Fruit fly (Drosophila melanogaster) whole organism, wandering third instar larva: ENCODE measurements around the gene Teh1.
A peak's percentile ranks its signal among the peaks of the same experiment; 100 is the strongest.

Source experiments
- CG32264 ChIP-seq: fragments of 200-800 bp; sonication (Bioruptor generic); optimal IDR thresholded peaks from 2 replicates; lab custom pipeline; 2016; ENCODE audit warnings: missing biosample characterization, missing genetic modification characterization
- CG9705 ChIP-seq: fragments of 200-800 bp; sonication (Bioruptor generic); optimal IDR thresholded peaks from 2 replicates; lab custom pipeline; 2018; ENCODE audit warnings: missing biosample characterization, mild to moderate bottlenecking, missing genetic modification characterization
- CrebA ChIP-seq: fragments of 200-800 bp; sonication (Bioruptor generic); optimal IDR thresholded peaks from 2 replicates; lab custom pipeline; 2016; ENCODE audit warnings: missing biosample characterization, mild to moderate bottlenecking, missing genetic modification characterization, borderline replicate concordance
- Dfd ChIP-seq: fragments of >200 bp; optimal IDR thresholded peaks from 2 replicates; lab custom pipeline; 2017; ENCODE audit warnings: missing biosample characterization, missing genetic modification characterization
- Dif ChIP-seq: fragments of 200-275, 200-300 bp; sonication (Bioruptor generic); optimal IDR thresholded peaks from 2 replicates; lab custom pipeline; 2018; ENCODE audit warnings: missing biosample characterization, missing genetic modification characterization; ENCODE audit not compliant: partially characterized antibody
- GATAd ChIP-seq: sonication (Bioruptor generic); optimal IDR thresholded peaks from 2 replicates; lab custom pipeline; 2016; ENCODE audit warnings: missing biosample characterization, missing genetic modification characterization
- Hnf4 ChIP-seq: fragments of 200-800 bp; sonication (Bioruptor generic); optimal IDR thresholded peaks from 2 replicates; lab custom pipeline; 2016; ENCODE audit warnings: missing biosample characterization, mild to moderate bottlenecking, missing genetic modification characterization
- Hr78 ChIP-seq: fragments of >200 bp; optimal IDR thresholded peaks from 2 replicates; lab custom pipeline; 2017; ENCODE audit warnings: missing biosample characterization, missing genetic modification characterization
- Mio ChIP-seq: sonication (Bioruptor generic); optimal IDR thresholded peaks from 2 replicates; lab custom pipeline; 2016; ENCODE audit warnings: missing biosample characterization, missing genetic modification characterization
- N ChIP-seq: fragments of >200 bp; optimal IDR thresholded peaks from 2 replicates; lab custom pipeline; 2018; ENCODE audit warnings: missing biosample characterization, missing external identifiers, missing genetic modification characterization
- OdsH ChIP-seq: fragments of 200-800 bp; sonication (Bioruptor generic); optimal IDR thresholded peaks from 2 replicates; lab custom pipeline; 2016; ENCODE audit warnings: missing biosample characterization, mild to moderate bottlenecking, missing genetic modification characterization
- Sp1 ChIP-seq: fragments of 200-800 bp; sonication (Bioruptor generic); optimal IDR thresholded peaks from 3 replicates; lab custom pipeline; 2019; ENCODE audit warnings: missing biosample characterization, mild to moderate bottlenecking, missing genetic modification characterization, moderate library complexity
- Vsx2 ChIP-seq: fragments of 200-300, 225-300 bp; sonication (Bioruptor generic); optimal IDR thresholded peaks from 2 replicates; lab custom pipeline; 2018; ENCODE audit warnings: missing biosample characterization, missing genetic modification characterization; ENCODE audit not compliant: partially characterized antibody
- br ChIP-seq: fragments of 200-800 bp; sonication (Bioruptor generic); optimal IDR thresholded peaks from 2 replicates; lab custom pipeline; 2016; ENCODE audit warnings: missing biosample characterization, missing genetic modification characterization
- brk ChIP-seq: fragments of 200-800 bp; sonication (Bioruptor generic); optimal IDR thresholded peaks from 2 replicates; lab custom pipeline; 2016; ENCODE audit warnings: missing biosample characterization, mild to moderate bottlenecking, missing genetic modification characterization
- dl ChIP-seq, 2 experiments: fragments of 175-275, 200-275 bp in 1 of 2; fragments of 200-275 bp in 1 of 2; sonication (Bioruptor generic); optimal IDR thresholded peaks; lab custom pipeline; 2018; ENCODE audit warnings: mild to moderate bottlenecking in 2 of 2, missing biosample characterization in 2 of 2, missing genetic modification characterization in 2 of 2, moderate library complexity in 2 of 2; ENCODE audit not compliant: partially characterized antibody in 2 of 2, insufficient read depth in 1 of 2
- ey ChIP-seq: fragments of 200-800 bp; sonication (Bioruptor generic); optimal IDR thresholded peaks from 2 replicates; lab custom pipeline; 2016; ENCODE audit warnings: missing biosample characterization, missing genetic modification characterization
- foxo ChIP-seq, 2 experiments: fragments of 200-800 bp; sonication (Bioruptor generic); optimal IDR thresholded peaks; 2 replicates in 1 of 2; 3 replicates in 1 of 2; lab custom pipeline; 2016 to 2017; ENCODE audit warnings: missing biosample characterization in 2 of 2, missing genetic modification characterization in 2 of 2
- fru ChIP-seq: fragments of 200-800 bp; sonication (Bioruptor generic); optimal IDR thresholded peaks from 3 replicates; lab custom pipeline; 2016; ENCODE audit warnings: missing biosample characterization, mild to moderate bottlenecking, missing genetic modification characterization
- jim ChIP-seq: fragments of 175-275, 200-325 bp; sonication (Bioruptor generic); optimal IDR thresholded peaks from 2 replicates; lab custom pipeline; 2016; ENCODE audit warnings: missing biosample characterization, mild to moderate bottlenecking, missing genetic modification characterization
- lola ChIP-seq: fragments of >200 bp; optimal IDR thresholded peaks from 2 replicates; lab custom pipeline; 2017; ENCODE audit warnings: missing biosample characterization, missing genetic modification characterization
- pan ChIP-seq: fragments of >200 bp; optimal IDR thresholded peaks from 2 replicates; lab custom pipeline; 2017
- psq ChIP-seq: fragments of 200-800 bp; sonication (Bioruptor generic); optimal IDR thresholded peaks from 3 replicates; lab custom pipeline; 2017; ENCODE audit warnings: missing biosample characterization, mild to moderate bottlenecking, missing genetic modification characterization, moderate library complexity
- sage ChIP-seq: fragments of 200-800 bp; sonication (Bioruptor generic); optimal IDR thresholded peaks from 2 replicates; lab custom pipeline; 2016; ENCODE audit warnings: missing biosample characterization, mild to moderate bottlenecking, missing genetic modification characterization
- sv ChIP-seq: fragments of 200-800 bp; sonication (Bioruptor generic); optimal IDR thresholded peaks from 3 replicates; lab custom pipeline; 2016; ENCODE audit warnings: missing biosample characterization, missing genetic modification characterization
- tai ChIP-seq: sonication (Bioruptor generic); optimal IDR thresholded peaks from 2 replicates; lab custom pipeline; 2016; ENCODE audit warnings: missing biosample characterization, missing genetic modification characterization
- woc ChIP-seq: sonication (Bioruptor generic); optimal IDR thresholded peaks from 2 replicates; lab custom pipeline; 2016; ENCODE audit warnings: missing biosample characterization, mild to moderate bottlenecking, missing genetic modification characterization

The Teh1 gene

dm6 chr3R:9891527-9891926, 23.6 kb upstream of the Teh1 start:
- TF ChIP-seq CrebA (no peak), Sp1 (no peak), lola (GFP tag; lab: Kevin White, UChicago) (no peak), br (GFP tag; lab: Kevin White, UChicago) (no peak), Dif (GFP tag; lab: Kevin White, UChicago) (no peak), psq (no peak), ey (GFP tag; lab: Kevin White, UChicago) (no peak), fru (no peak), sv (GFP tag; lab: Kevin White, UChicago) (no peak), Hr78 (GFP tag; lab: Kevin White, UChicago) (no peak), jim (GFP tag; lab: Kevin White, UChicago) (no peak), Mio (GFP tag; lab: Kevin White, UChicago) (no peak), Dfd (GFP tag; lab: Kevin White, UChicago) (no peak)

- TF ChIP-seq foxo (GFP tag; optimal IDR thresholded peaks at IDR 0.05; lab: Kevin White, UChicago) (no peak), woc (GFP tag; lab: Kevin White, UChicago) (no peak), N (GFP tag; lab: Kevin White, UChicago) (no peak), fru (no peak), GATAd (GFP tag; lab: Kevin White, UChicago) (no peak), CG9705 (no peak), dl (GFP tag; optimal IDR thresholded peaks at IDR 0.05; lab: Kevin White, UChicago; ENCODE audit: insufficient read depth in 1 of 2, partially characterized antibody in 2 of 2) (no peak), psq (no peak), Hnf4 (no peak), OdsH (GFP tag; lab: Kevin White, UChicago) (no peak), jim (GFP tag; lab: Kevin White, UChicago) (no peak), ey (GFP tag; lab: Kevin White, UChicago) (no peak)
Measured at dm6 chr3R:9890759-9891393, 23.0 kb upstream of the Teh1 start.

- peak; percentile 9 for TF ChIP-seq psq
- TF ChIP-seq brk (GFP tag; lab: Kevin White, UChicago): no peak
- no peak for TF ChIP-seq sage (GFP tag; lab: Kevin White, UChicago)
Measured at dm6 chr3R:9889776-9890175, 21.9 kb upstream of the Teh1 start.

dm6 chr3R:9888668-9889302, 20.9 kb upstream of the Teh1 start:
- TF ChIP-seq dl (GFP tag; optimal IDR thresholded peaks at IDR 0.05; lab: Kevin White, UChicago; ENCODE audit: insufficient read depth in 1 of 2, partially characterized antibody in 2 of 2) (no peak), pan (lab: Kevin White, UChicago) (no peak), CG32264 (GFP tag; lab: Kevin White, UChicago) (no peak), Dfd (GFP tag; lab: Kevin White, UChicago) (no peak), sage (GFP tag; lab: Kevin White, UChicago) (no peak), fru (no peak)
- TF ChIP-seq, all 38 proteins: peak for 0

dm6 chr3R:9886341-9886959, 18.5 kb upstream of the Teh1 start:
- TF ChIP-seq tai (peak; percentile 68), dl (GFP tag; optimal IDR thresholded peaks at IDR 0.05; lab: Kevin White, UChicago; ENCODE audit: insufficient read depth in 1 of 2, partially characterized antibody in 2 of 2) (peak in 1 of 2 experiments; percentile 2), psq (peak; percentile 64), ey (GFP tag; lab: Kevin White, UChicago) (no peak), GATAd (GFP tag; lab: Kevin White, UChicago) (no peak), jim (GFP tag; lab: Kevin White, UChicago) (peak; percentile 72), Vsx2 (peak; percentile 26)
